Worm (Caenorhabditis elegans) whole organism, L4/young adult: Measurements from ENCODE around the gene irld-18.

ENCODE experiments used
- dao-5 ChIP-seq: sonication (generic microtip); optimal IDR thresholded peaks from 2 replicates; lab custom pipeline; 2016; ENCODE audit warnings: missing genotype, missing genetic modification characterization, moderate library complexity, missing compliant biosample characterization
- him-1 ChIP-seq: sonication (generic microtip); optimal IDR thresholded peaks from 2 replicates; lab custom pipeline; 2016; ENCODE audit warnings: missing genotype, missing genetic modification reagents, missing genetic modification characterization, missing compliant biosample characterization

DNA sequence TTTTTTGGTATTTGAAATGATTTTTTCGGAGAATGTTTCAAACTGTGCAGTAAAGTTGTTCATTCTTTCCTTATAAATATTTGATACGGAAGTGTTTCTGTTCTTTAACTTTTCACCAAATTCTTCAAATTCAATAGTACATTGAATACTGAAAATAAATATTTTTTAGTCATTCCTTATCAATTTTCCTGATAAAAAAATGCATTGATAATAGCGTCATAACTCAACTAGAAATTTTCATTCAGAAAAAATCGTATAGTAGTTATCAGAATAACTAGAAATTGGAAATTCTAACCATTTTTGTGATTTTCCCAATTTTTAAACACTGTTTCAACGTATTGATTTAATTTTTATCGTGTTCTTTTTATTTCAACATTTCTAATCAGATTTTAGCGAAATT, 21.6 kb downstream of the irld-18 start:
- no peak for TF ChIP-seq dao-5 (tag; lab: Kevin White, UChicago)
- TF ChIP-seq him-1 (tag; lab: Kevin White, UChicago): no peak
